Fruit fly (Drosophila melanogaster) whole organism, embryonic: ENCODE data around the gene Tsp29Fb.
A peak's percentile ranks its signal among the peaks of the same experiment; 100 is the strongest.

Experiments used
- Atf-2 ChIP-seq: fragments of 200-800 bp; sonication (Bioruptor generic); optimal IDR thresholded peaks from 2 replicates; lab custom pipeline; 2016; ENCODE audit warnings: missing biosample characterization, missing genetic modification characterization
- Awh ChIP-seq: fragments of 200-800 bp; sonication (Bioruptor generic); IDR thresholded peaks from 2 replicates; pipeline ENCODE4, ENCODE4 v1.3.6; 2022; ENCODE audit warnings: missing biosample characterization, missing genetic modification characterization
- BtbVII ChIP-seq: fragments of 200-800 bp; sonication (Bioruptor generic); optimal IDR thresholded peaks from 3 replicates; lab custom pipeline; 2017; ENCODE audit warnings: missing biosample characterization, mild to moderate bottlenecking, missing genetic modification characterization
- C15 ChIP-seq: fragments of 200-800 bp; sonication (Bioruptor generic); IDR thresholded peaks from 3 replicates; pipeline ENCODE4 v1.3.6; 2022; ENCODE audit warnings: missing biosample characterization, missing genetic modification characterization
- CG11398 ChIP-seq: fragments of 200-800 bp; sonication (Bioruptor generic); optimal IDR thresholded peaks from 2 replicates; lab custom pipeline; 2016; ENCODE audit warnings: missing biosample characterization, missing genetic modification characterization
- CG14050 ChIP-seq: fragments of 200-800 bp; sonication (Bioruptor generic); IDR thresholded peaks from 3 replicates; pipeline ENCODE4 v1.3.6; 2022; ENCODE audit warnings: missing biosample characterization, missing genetic modification characterization
- CG14710 ChIP-seq: fragments of 200-800 bp; sonication (Bioruptor generic); optimal IDR thresholded peaks from 3 replicates; lab custom pipeline; 2019; ENCODE audit warnings: missing biosample characterization, mild to moderate bottlenecking, missing genetic modification characterization, moderate library complexity
- CG14965 ChIP-seq: fragments of 200-800 bp; sonication (Bioruptor generic); optimal IDR thresholded peaks from 2 replicates; lab custom pipeline; 2016; ENCODE audit warnings: missing biosample characterization, missing genetic modification characterization, borderline replicate concordance
- CG15514 ChIP-seq: fragments of 200-800 bp; sonication (Bioruptor generic); optimal IDR thresholded peaks from 3 replicates; lab custom pipeline; 2017; ENCODE audit warnings: missing biosample characterization, missing genetic modification characterization, mild to moderate bottlenecking, moderate library complexity, missing genetic modification reagents
- CG15601 ChIP-seq: fragments of 200-800 bp; sonication (Bioruptor generic); optimal IDR thresholded peaks from 3 replicates; lab custom pipeline; 2019; ENCODE audit warnings: missing biosample characterization, mild to moderate bottlenecking, missing genetic modification characterization, moderate library complexity
- CG18764 ChIP-seq: fragments of 200-800 bp; sonication (Bioruptor generic); optimal IDR thresholded peaks from 3 replicates; lab custom pipeline; 2016; ENCODE audit warnings: missing biosample characterization, missing genetic modification characterization
- CG30431 ChIP-seq: fragments of 200-800 bp; sonication (Bioruptor generic); optimal IDR thresholded peaks from 2 replicates; lab custom pipeline; 2017; ENCODE audit warnings: missing biosample characterization, missing genetic modification characterization
- CG3407 ChIP-seq: fragments of 200-800 bp; sonication (Bioruptor generic); optimal IDR thresholded peaks from 2 replicates; lab custom pipeline; 2018; ENCODE audit warnings: missing biosample characterization, mild to moderate bottlenecking, missing genetic modification characterization
- CG4707 ChIP-seq: fragments of 200-800 bp; sonication (Bioruptor generic); optimal IDR thresholded peaks from 2 replicates; lab custom pipeline; 2018; ENCODE audit warnings: missing biosample characterization, mild to moderate bottlenecking, missing genetic modification characterization, moderate library complexity
- CG6791 ChIP-seq: fragments of 200-800 bp; sonication (Bioruptor generic); IDR thresholded peaks from 3 replicates; pipeline ENCODE4 v1.3.6; 2022; ENCODE audit warnings: missing biosample characterization, missing genetic modification characterization; ENCODE audit not compliant: partially characterized antibody
- CG9215 ChIP-seq: fragments of 200-800 bp; sonication (Bioruptor generic); IDR thresholded peaks from 2 replicates; pipeline ENCODE4 v1.3.6; 2022; ENCODE audit warnings: missing biosample characterization, missing genetic modification characterization
- CG9437 ChIP-seq: fragments of 200-800 bp; sonication (Bioruptor generic); optimal IDR thresholded peaks from 2 replicates; lab custom pipeline; 2018; ENCODE audit warnings: missing biosample characterization, mild to moderate bottlenecking, missing genetic modification characterization
- CoRest ChIP-seq: fragments of 200-800 bp; sonication (Bioruptor generic); optimal IDR thresholded peaks from 3 replicates; lab custom pipeline; 2018; ENCODE audit warnings: missing biosample characterization, mild to moderate bottlenecking, missing genetic modification characterization, moderate library complexity
- Dfd ChIP-seq, 2 experiments: fragments of >200 bp; optimal IDR thresholded peaks; 2 replicates each; lab custom pipeline; 2017; ENCODE audit warnings: missing biosample characterization in 2 of 2, missing genetic modification characterization in 2 of 2
- Doc3 ChIP-seq: fragments of 200-800 bp; sonication (Bioruptor generic); IDR thresholded peaks from 3 replicates; pipeline ENCODE4 v1.3.6; 2022; ENCODE audit warnings: missing biosample characterization, missing genetic modification characterization; ENCODE audit not compliant: partially characterized antibody
- Dp ChIP-seq: fragments of 200-800 bp; sonication (Bioruptor generic); optimal IDR thresholded peaks from 2 replicates; lab custom pipeline; 2018; ENCODE audit warnings: missing biosample characterization, mild to moderate bottlenecking, missing genetic modification characterization, moderate library complexity
- Eip74EF ChIP-seq, 2 experiments: fragments of 200-800 bp in 1 of 2; fragments of >200 bp in 1 of 2; sonication (Bioruptor generic) in 1 of 2; optimal IDR thresholded peaks; 2 replicates each; lab custom pipeline; 2017 to 2019; ENCODE audit warnings: missing biosample characterization in 2 of 2, missing genetic modification characterization in 2 of 2, mild to moderate bottlenecking in 1 of 2, moderate library complexity in 1 of 2
- HLH54F ChIP-seq: fragments of 200-800 bp; sonication (Bioruptor generic); optimal IDR thresholded peaks from 3 replicates; lab custom pipeline; 2016; ENCODE audit warnings: missing biosample characterization, missing genetic modification characterization
- HLHmδ ChIP-seq: fragments of 200-800 bp; sonication (Bioruptor generic); optimal IDR thresholded peaks from 2 replicates; lab custom pipeline; 2018; ENCODE audit warnings: missing biosample characterization, mild to moderate bottlenecking, missing genetic modification characterization, moderate library complexity
- MBD-R2 ChIP-seq: fragments of 200-800 bp; sonication (Bioruptor generic); IDR thresholded peaks from 2 replicates; pipeline ENCODE4 v1.3.6; 2022; ENCODE audit warnings: missing biosample characterization, missing genetic modification characterization
- Neu2 ChIP-seq: fragments of 200-800 bp; sonication (Bioruptor generic); optimal IDR thresholded peaks from 3 replicates; lab custom pipeline; 2016; ENCODE audit warnings: missing biosample characterization, missing genetic modification characterization, borderline replicate concordance
- Nf-YB ChIP-seq: fragments of 200-800 bp; sonication (Bioruptor generic); optimal IDR thresholded peaks from 3 replicates; lab custom pipeline; 2019; ENCODE audit warnings: missing biosample characterization, mild to moderate bottlenecking, missing genetic modification characterization, moderate library complexity
- Opbp ChIP-seq: fragments of 200-800 bp; sonication (Bioruptor generic); IDR thresholded peaks from 3 replicates; pipeline ENCODE4 v1.3.6; 2022; ENCODE audit warnings: missing biosample characterization, missing genetic modification characterization; ENCODE audit not compliant: partially characterized antibody
- Rx ChIP-seq: fragments of 200-800 bp; sonication (Bioruptor generic); IDR thresholded peaks from 2 replicates; pipeline ENCODE4 v1.3.6; 2022; ENCODE audit warnings: missing biosample characterization, missing genetic modification characterization
- Ssrp ChIP-seq: fragments of 200-800 bp; sonication (Bioruptor generic); optimal IDR thresholded peaks from 2 replicates; lab custom pipeline; 2018; ENCODE audit warnings: missing biosample characterization, mild to moderate bottlenecking, missing genetic modification characterization, moderate library complexity
- Usf ChIP-seq: fragments of 200-800 bp; sonication (Bioruptor generic); optimal IDR thresholded peaks from 2 replicates; lab custom pipeline; 2017; ENCODE audit warnings: missing genotype, missing biosample characterization, missing genetic modification characterization
- ab ChIP-seq: fragments of 200-800 bp; sonication (Bioruptor generic); optimal IDR thresholded peaks from 2 replicates; lab custom pipeline; 2016; ENCODE audit warnings: missing biosample characterization, missing genetic modification characterization
- ac ChIP-seq: fragments of 200-800 bp; sonication (Bioruptor generic); optimal IDR thresholded peaks from 3 replicates; lab custom pipeline; 2017; ENCODE audit warnings: missing biosample characterization, mild to moderate bottlenecking, missing genetic modification characterization
- bcd ChIP-seq: fragments of 200-800 bp; sonication (Bioruptor generic); optimal IDR thresholded peaks from 2 replicates; lab custom pipeline; 2017; ENCODE audit warnings: missing biosample characterization, mild to moderate bottlenecking, missing genetic modification characterization
- corto ChIP-seq: fragments of 200-800 bp; sonication (Bioruptor generic); optimal IDR thresholded peaks from 2 replicates; lab custom pipeline; 2016; ENCODE audit warnings: missing biosample characterization, mild to moderate bottlenecking, missing genetic modification characterization, moderate library complexity
- crol ChIP-seq: fragments of 200-800 bp; sonication (Bioruptor generic); IDR thresholded peaks from 2 replicates; pipeline ENCODE4 v1.3.6; 2022; ENCODE audit warnings: missing biosample characterization, missing genetic modification characterization
- da ChIP-seq: fragments of 200-800 bp; sonication (Bioruptor generic); optimal IDR thresholded peaks from 2 replicates; lab custom pipeline; 2016; ENCODE audit warnings: missing biosample characterization, missing genetic modification characterization
- dmrt11E ChIP-seq: fragments of 200-800 bp; sonication (Bioruptor generic); optimal IDR thresholded peaks from 3 replicates; lab custom pipeline; 2018; ENCODE audit warnings: missing biosample characterization, mild to moderate bottlenecking, missing genetic modification characterization, moderate library complexity
- ems ChIP-seq: fragments of 200-800 bp; sonication (Bioruptor generic); optimal IDR thresholded peaks from 3 replicates; lab custom pipeline; 2016; ENCODE audit warnings: missing biosample characterization, missing genetic modification characterization
- exex ChIP-seq: fragments of 200-800 bp; sonication (Bioruptor generic); optimal IDR thresholded peaks from 4 replicates; lab custom pipeline; 2018; ENCODE audit warnings: missing biosample characterization, mild to moderate bottlenecking, missing genetic modification characterization, moderate library complexity
- fu2 ChIP-seq: fragments of 200-800 bp; sonication (Bioruptor generic); optimal IDR thresholded peaks from 2 replicates; lab custom pipeline; 2016; ENCODE audit warnings: missing biosample characterization, missing genetic modification characterization
- jing ChIP-seq: fragments of 200-800 bp; sonication (Bioruptor generic); optimal IDR thresholded peaks from 2 replicates; lab custom pipeline; 2018; ENCODE audit warnings: missing biosample characterization, mild to moderate bottlenecking, missing genetic modification characterization
- nmo ChIP-seq: fragments of 200-800 bp; sonication (Bioruptor generic); optimal IDR thresholded peaks from 2 replicates; lab custom pipeline; 2018; ENCODE audit warnings: missing biosample characterization, mild to moderate bottlenecking, missing genetic modification characterization, moderate library complexity
- pnt ChIP-seq: fragments of 200-800 bp; sonication (Bioruptor generic); optimal IDR thresholded peaks from 3 replicates; lab custom pipeline; 2016; ENCODE audit warnings: missing biosample characterization, missing genetic modification characterization
- rib ChIP-seq: fragments of 200-800 bp; sonication (Bioruptor generic); IDR thresholded peaks from 2 replicates; pipeline ENCODE4 v1.3.6; 2022; ENCODE audit warnings: missing biosample characterization, missing genetic modification characterization
- schlank ChIP-seq: fragments of 200-800 bp; sonication (Bioruptor generic); optimal IDR thresholded peaks from 2 replicates; lab custom pipeline; 2018; ENCODE audit warnings: missing biosample characterization, mild to moderate bottlenecking, missing genetic modification characterization
- tgo ChIP-seq: fragments of 200-800 bp; sonication (Bioruptor generic); IDR thresholded peaks from 3 replicates; pipeline ENCODE4 v1.3.6; 2022; ENCODE audit warnings: missing biosample characterization, missing genetic modification characterization
- tin ChIP-seq: fragments of 200-800 bp; sonication (Bioruptor generic); optimal IDR thresholded peaks from 3 replicates; lab custom pipeline; 2016; ENCODE audit warnings: missing biosample characterization, missing genetic modification characterization
- unc-4 ChIP-seq: fragments of 200-800 bp; sonication (Bioruptor generic); IDR thresholded peaks from 2 replicates; pipeline ENCODE4 v1.3.6; 2022; ENCODE audit warnings: missing biosample characterization, missing genetic modification characterization; ENCODE audit not compliant: partially characterized antibody
- yki ChIP-seq: fragments of >200 bp; optimal IDR thresholded peaks from 3 replicates; lab custom pipeline; 2018

Tsp29Fb gene

dm6 chr2L:8937003-8937402, at the start of gene Tsp29Fb (continued):
- TF ChIP-seq CG4707 (no peak), bcd (peak; percentile 75), CG15514 (GFP tag; lab: Kevin White, UChicago) (peak; percentile 62), HLH54F (GFP tag; lab: Kevin White, UChicago) (peak; percentile 36), CG6791 (no peak), rib (GFP tag; lab: Robert Waterston, UW) (no peak), dmrt11E (tag; lab: Kevin White, UChicago) (no peak), Eip74EF (GFP tag; optimal IDR thresholded peaks at IDR 0.05; lab: Kevin White, UChicago) (peak in 1 of 2 experiments; percentile 68), CG30431 (peak; percentile 5), exex (peak; percentile 41), CG14965 (GFP tag; lab: Kevin White, UChicago) (no peak), tin (peak; percentile 44), nmo (GFP tag; lab: Kevin White, UChicago) (peak; percentile 77), MBD-R2 (GFP tag; lab: Robert Waterston, UW) (0 out of 2 replicates have a peak, but pooled peaks have one; percentile 31), HLHmδ (GFP tag; lab: Kevin White, UChicago) (no peak), Rx (GFP tag; lab: Robert Waterston, UW) (peak; percentile 47; the same call in 1 of the 2 replicates), jing (GFP tag; lab: Kevin White, UChicago) (peak; percentile 34), Awh (GFP tag; lab: Robert Waterston, UW) (peak; percentile 67; the same call in 1 of the 2 replicates), CoRest (tag; lab: Kevin White, UChicago) (peak; percentile 85), da (no peak), yki (no peak), CG14710 (peak; percentile 23), CG15601 (tag; lab: Kevin White, UChicago) (peak; percentile 17), ab (GFP tag; lab: Kevin White, UChicago) (no peak), crol (GFP tag; lab: Robert Waterston, UW) (no peak), BtbVII (GFP tag; lab: Kevin White, UChicago) (peak; percentile 70), fu2 (peak; percentile 57), Dfd (GFP tag; optimal IDR thresholded peaks at IDR 0.05; lab: Kevin White, UChicago) (no peak), tgo (GFP tag; lab: Robert Waterston, UW) (peak; percentile 80), CG11398 (GFP tag; lab: Kevin White, UChicago) (no peak), Atf-2 (peak; percentile 22), Neu2 (GFP tag; lab: Kevin White, UChicago) (no peak), Doc3 (GFP tag; lab: Robert Waterston, UW) (no peak), ac (no peak), pnt (peak; percentile 28), Usf (GFP tag; lab: Kevin White, UChicago) (peak; percentile 58), C15 (GFP tag; lab: Robert Waterston, UW) (0 out of 3 replicates have a peak, but pooled peaks have one; percentile 50), Ssrp (tag; lab: Kevin White, UChicago) (peak; percentile 67), Nf-YB (GFP tag; lab: Kevin White, UChicago) (peak; percentile 46), schlank (tag; lab: Kevin White, UChicago) (peak; percentile 50), Dp (GFP tag; lab: Kevin White, UChicago) (no peak), corto (GFP tag; lab: Kevin White, UChicago) (peak; percentile 5), unc-4 (GFP tag; lab: Robert Waterston, UW) (no peak), CG9437 (peak; percentile 64), CG18764 (peak; percentile 38), CG14050 (GFP tag; lab: Robert Waterston, UW) (peak; percentile 44; the same call in 1 of the 3 replicates), CG9215 (GFP tag; lab: Robert Waterston, UW) (peak; percentile 71), ems (GFP tag; lab: Kevin White, UChicago) (peak; percentile 48), Opbp (no peak), CG3407 (peak; percentile 32)
